Worm (Caenorhabditis elegans): ENCODE data around the gene gcy-23.

DNA sequence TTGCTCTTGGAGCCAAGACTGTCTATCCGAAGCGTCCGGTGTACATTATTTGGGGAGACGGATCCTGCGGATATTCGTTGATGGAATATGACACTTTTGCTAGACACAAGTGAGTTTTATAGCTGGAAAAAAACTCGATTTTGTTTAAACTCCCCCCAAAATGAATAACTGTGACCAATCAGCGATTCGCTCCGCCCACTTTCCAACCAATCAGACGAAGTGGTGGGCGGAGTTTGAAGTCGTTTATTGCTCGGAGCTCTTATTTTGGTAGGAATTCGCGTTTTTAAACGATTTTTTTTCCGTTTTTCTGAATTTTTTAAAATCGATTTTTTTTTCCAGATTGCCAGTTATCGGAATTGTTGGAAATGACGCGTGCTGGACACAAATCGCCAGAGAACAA, 27.4 kb downstream of the gcy-23 start:
- TF ChIP-seq K02D7.2 (tag; optimal IDR thresholded peaks at IDR 0.05), result no peak
- no peak for TF ChIP-seq sdc-2 (tag; optimal IDR thresholded peaks at IDR 0.05)
- no peak for TF ChIP-seq fkh-10 (GFP tag; optimal IDR thresholded peaks at IDR 0.05)
- no peak for TF ChIP-seq ama-1 (optimal IDR thresholded peaks at IDR 0.05)
- no peak for TF ChIP-seq ceh-22 (tag; optimal IDR thresholded peaks at IDR 0.05)
- TF ChIP-seq tbx-2 (tag; optimal IDR thresholded peaks at IDR 0.05), result no peak
- no peak for TF ChIP-seq nhr-11 (tag; optimal IDR thresholded peaks at IDR 0.05)
- no peak for TF ChIP-seq pax-1 (tag; optimal IDR thresholded peaks at IDR 0.05)
- no peak for TF ChIP-seq unc-55 (GFP tag; optimal IDR thresholded peaks at IDR 0.05)
- no peak for TF ChIP-seq dve-1 (tag; optimal IDR thresholded peaks at IDR 0.05)
- TF ChIP-seq hlh-15 (tag; optimal IDR thresholded peaks at IDR 0.05), result no peak
- no peak for TF ChIP-seq pros-1 (tag; optimal IDR thresholded peaks at IDR 0.05)
- TF ChIP-seq ceh-18 (tag; optimal IDR thresholded peaks at IDR 0.05), result no peak
